Fruit fly (Drosophila melanogaster) whole organism, wandering third instar larva: ENCODE measurements around the gene Rsod.

ENCODE experiments used
- CG32264 ChIP-seq: fragments of 200-800 bp; sonication (Bioruptor generic); optimal IDR thresholded peaks from 2 replicates; lab custom pipeline; 2016; ENCODE audit warnings: missing biosample characterization, missing genetic modification characterization
- CrebA ChIP-seq: fragments of 200-800 bp; sonication (Bioruptor generic); optimal IDR thresholded peaks from 2 replicates; lab custom pipeline; 2016; ENCODE audit warnings: missing biosample characterization, mild to moderate bottlenecking, missing genetic modification characterization, borderline replicate concordance
- Dfd ChIP-seq: fragments of >200 bp; optimal IDR thresholded peaks from 2 replicates; lab custom pipeline; 2017; ENCODE audit warnings: missing biosample characterization, missing genetic modification characterization
- Dif ChIP-seq: fragments of 200-275, 200-300 bp; sonication (Bioruptor generic); optimal IDR thresholded peaks from 2 replicates; lab custom pipeline; 2018; ENCODE audit warnings: missing biosample characterization, missing genetic modification characterization; ENCODE audit not compliant: partially characterized antibody
- HLH106 ChIP-seq: fragments of 200-800 bp; optimal IDR thresholded peaks from 3 replicates; lab custom pipeline; 2019; ENCODE audit warnings: missing biosample characterization, mild to moderate bottlenecking, missing genetic modification characterization, moderate library complexity
- Hnf4 ChIP-seq: fragments of 200-800 bp; sonication (Bioruptor generic); optimal IDR thresholded peaks from 2 replicates; lab custom pipeline; 2016; ENCODE audit warnings: missing biosample characterization, mild to moderate bottlenecking, missing genetic modification characterization
- Hr83 ChIP-seq: fragments of 200-300 bp; sonication (Bioruptor generic); optimal IDR thresholded peaks from 2 replicates; lab custom pipeline; 2016; ENCODE audit warnings: missing biosample characterization, mild to moderate bottlenecking, missing genetic modification characterization, moderate library complexity; ENCODE audit not compliant: poor library complexity, severe bottlenecking
- Mio ChIP-seq: sonication (Bioruptor generic); optimal IDR thresholded peaks from 2 replicates; lab custom pipeline; 2016; ENCODE audit warnings: missing biosample characterization, missing genetic modification characterization
- Myc ChIP-seq: fragments of >200 bp; optimal IDR thresholded peaks from 2 replicates; lab custom pipeline; 2017
- N ChIP-seq: fragments of >200 bp; optimal IDR thresholded peaks from 2 replicates; lab custom pipeline; 2018; ENCODE audit warnings: missing biosample characterization, missing external identifiers, missing genetic modification characterization
- OdsH ChIP-seq: fragments of 200-800 bp; sonication (Bioruptor generic); optimal IDR thresholded peaks from 2 replicates; lab custom pipeline; 2016; ENCODE audit warnings: missing biosample characterization, mild to moderate bottlenecking, missing genetic modification characterization
- Rel ChIP-seq, 2 experiments: fragments of 200-800 bp; sonication (Bioruptor generic) in 1 of 2; optimal IDR thresholded peaks; 2 replicates in 1 of 2; 3 replicates in 1 of 2; lab custom pipeline; 2016 to 2019; ENCODE audit warnings: mild to moderate bottlenecking in 2 of 2, missing biosample characterization in 2 of 2, missing genetic modification characterization in 2 of 2, moderate library complexity in 1 of 2
- Sp1 ChIP-seq: fragments of 200-800 bp; sonication (Bioruptor generic); optimal IDR thresholded peaks from 3 replicates; lab custom pipeline; 2019; ENCODE audit warnings: missing biosample characterization, mild to moderate bottlenecking, missing genetic modification characterization, moderate library complexity
- Vsx2 ChIP-seq: fragments of 200-300, 225-300 bp; sonication (Bioruptor generic); optimal IDR thresholded peaks from 2 replicates; lab custom pipeline; 2018; ENCODE audit warnings: missing biosample characterization, missing genetic modification characterization; ENCODE audit not compliant: partially characterized antibody
- br ChIP-seq: fragments of 200-800 bp; sonication (Bioruptor generic); optimal IDR thresholded peaks from 2 replicates; lab custom pipeline; 2016; ENCODE audit warnings: missing biosample characterization, missing genetic modification characterization
- brk ChIP-seq: fragments of 200-800 bp; sonication (Bioruptor generic); optimal IDR thresholded peaks from 2 replicates; lab custom pipeline; 2016; ENCODE audit warnings: missing biosample characterization, mild to moderate bottlenecking, missing genetic modification characterization
- dl ChIP-seq, 2 experiments: fragments of 175-275, 200-275 bp in 1 of 2; fragments of 200-275 bp in 1 of 2; sonication (Bioruptor generic); optimal IDR thresholded peaks; lab custom pipeline; 2018; ENCODE audit warnings: mild to moderate bottlenecking in 2 of 2, missing biosample characterization in 2 of 2, missing genetic modification characterization in 2 of 2, moderate library complexity in 2 of 2; ENCODE audit not compliant: partially characterized antibody in 2 of 2, insufficient read depth in 1 of 2
- dmrt93B ChIP-seq: fragments of 200-800 bp; sonication (Bioruptor generic); optimal IDR thresholded peaks from 2 replicates; lab custom pipeline; 2018; ENCODE audit warnings: missing biosample characterization, mild to moderate bottlenecking, missing genetic modification characterization
- dsf ChIP-seq: sonication (Bioruptor generic); optimal IDR thresholded peaks from 2 replicates; lab custom pipeline; 2016; ENCODE audit warnings: missing biosample characterization, missing genetic modification characterization, borderline replicate concordance
- ey ChIP-seq: fragments of 200-800 bp; sonication (Bioruptor generic); optimal IDR thresholded peaks from 2 replicates; lab custom pipeline; 2016; ENCODE audit warnings: missing biosample characterization, missing genetic modification characterization
- foxo ChIP-seq, 2 experiments: fragments of 200-800 bp; sonication (Bioruptor generic); optimal IDR thresholded peaks; 2 replicates in 1 of 2; 3 replicates in 1 of 2; lab custom pipeline; 2016 to 2017; ENCODE audit warnings: missing biosample characterization in 2 of 2, missing genetic modification characterization in 2 of 2
- fru ChIP-seq: fragments of 200-800 bp; sonication (Bioruptor generic); optimal IDR thresholded peaks from 3 replicates; lab custom pipeline; 2016; ENCODE audit warnings: missing biosample characterization, mild to moderate bottlenecking, missing genetic modification characterization
- h ChIP-seq: fragments of 200-800 bp; sonication (Bioruptor generic); optimal IDR thresholded peaks from 3 replicates; lab custom pipeline; 2016; ENCODE audit warnings: missing biosample characterization, mild to moderate bottlenecking, missing genetic modification characterization
- jim ChIP-seq: fragments of 175-275, 200-325 bp; sonication (Bioruptor generic); optimal IDR thresholded peaks from 2 replicates; lab custom pipeline; 2016; ENCODE audit warnings: missing biosample characterization, mild to moderate bottlenecking, missing genetic modification characterization
- lola ChIP-seq: fragments of >200 bp; optimal IDR thresholded peaks from 2 replicates; lab custom pipeline; 2017; ENCODE audit warnings: missing biosample characterization, missing genetic modification characterization
- pan ChIP-seq: fragments of >200 bp; optimal IDR thresholded peaks from 2 replicates; lab custom pipeline; 2017
- psq ChIP-seq: fragments of 200-800 bp; sonication (Bioruptor generic); optimal IDR thresholded peaks from 3 replicates; lab custom pipeline; 2017; ENCODE audit warnings: missing biosample characterization, mild to moderate bottlenecking, missing genetic modification characterization, moderate library complexity
- rgr ChIP-seq: fragments of 200-800 bp; sonication (Bioruptor generic); optimal IDR thresholded peaks from 3 replicates; lab custom pipeline; 2016; ENCODE audit warnings: missing biosample characterization, mild to moderate bottlenecking, missing genetic modification characterization
- sage ChIP-seq: fragments of 200-800 bp; sonication (Bioruptor generic); optimal IDR thresholded peaks from 2 replicates; lab custom pipeline; 2016; ENCODE audit warnings: missing biosample characterization, mild to moderate bottlenecking, missing genetic modification characterization
- sv ChIP-seq: fragments of 200-800 bp; sonication (Bioruptor generic); optimal IDR thresholded peaks from 3 replicates; lab custom pipeline; 2016; ENCODE audit warnings: missing biosample characterization, missing genetic modification characterization
- woc ChIP-seq: sonication (Bioruptor generic); optimal IDR thresholded peaks from 2 replicates; lab custom pipeline; 2016; ENCODE audit warnings: missing biosample characterization, mild to moderate bottlenecking, missing genetic modification characterization

The Rsod gene

DNA sequence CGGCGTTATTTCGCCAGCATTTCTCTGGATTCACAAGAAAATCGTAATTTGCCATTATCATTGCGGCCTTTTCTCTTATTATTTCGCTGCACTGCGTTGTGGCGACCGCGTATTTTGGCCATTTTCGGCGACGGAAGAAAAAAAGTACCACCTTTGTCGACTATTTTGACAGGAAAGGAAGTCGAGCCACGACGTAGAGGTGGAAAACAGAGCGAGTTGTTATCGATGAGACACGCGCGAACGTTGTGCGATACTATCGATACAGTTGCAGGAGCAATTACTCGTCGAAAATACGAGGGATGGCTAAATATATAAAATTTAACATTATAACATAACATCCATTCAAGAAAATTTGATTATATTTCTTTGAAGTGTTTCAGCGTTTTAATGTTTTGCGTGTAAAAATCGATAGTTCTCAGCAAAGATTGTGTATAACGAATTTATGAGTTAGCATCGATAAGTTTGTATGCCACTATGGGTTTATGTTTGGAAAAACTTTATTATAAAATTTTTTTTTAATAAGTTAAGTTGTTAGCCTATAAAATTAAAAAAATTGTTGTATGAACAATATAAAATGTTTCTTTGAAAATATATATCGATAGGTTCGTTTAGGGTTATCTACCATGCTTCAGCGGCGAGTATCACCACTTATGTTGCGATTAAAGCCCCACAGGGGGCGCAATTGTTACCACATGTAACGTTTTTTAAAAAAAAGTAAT is 37.9 kb upstream of the Rsod start, which contains the start of gene RpS7 (continued):
- TF ChIP-seq dl (GFP tag; optimal IDR thresholded peaks at IDR 0.05; lab: Kevin White, UChicago; ENCODE audit: insufficient read depth in 1 of 2, partially characterized antibody in 2 of 2) = no peak
- no peak for TF ChIP-seq brk (GFP tag; lab: Kevin White, UChicago)
- TF ChIP-seq foxo (GFP tag; optimal IDR thresholded peaks at IDR 0.05; lab: Kevin White, UChicago) = peak in 1 of 2 experiments; percentile 44
- TF ChIP-seq Myc = peak; percentile 53
- TF ChIP-seq sage (GFP tag; lab: Kevin White, UChicago) = no peak
- no peak for TF ChIP-seq Mio (GFP tag; lab: Kevin White, UChicago)

DNA sequence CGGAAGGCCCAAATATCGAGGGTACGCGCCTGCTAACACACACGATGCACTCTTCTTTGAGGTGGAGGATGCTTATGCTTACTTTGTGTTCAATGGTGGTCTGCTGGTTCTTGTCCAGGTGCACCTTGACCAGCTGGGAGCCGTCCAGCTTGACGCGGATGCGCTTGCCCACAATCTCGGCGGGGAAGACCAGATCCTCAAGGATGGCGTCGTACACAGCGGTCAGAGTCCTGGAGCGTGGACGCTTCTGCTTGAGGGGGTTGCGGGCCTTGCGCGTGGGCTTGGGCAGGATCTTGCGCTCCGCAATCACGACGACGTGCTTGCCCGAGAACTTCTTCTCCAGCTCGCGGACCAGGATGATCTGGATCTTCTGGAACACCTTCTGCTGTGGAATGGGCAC is 37.0 kb upstream of the Rsod start:
- TF ChIP-seq CG32264 (GFP tag; lab: Kevin White, UChicago) (no peak), psq (no peak), rgr (GFP tag; lab: Kevin White, UChicago) (no peak), jim (no peak), dmrt93B (GFP tag; lab: Kevin White, UChicago) (no peak), sv (GFP tag; lab: Kevin White, UChicago) (no peak), fru (no peak), Rel (GFP tag; optimal IDR thresholded peaks at IDR 0.05; lab: Kevin White, UChicago) (no peak), Rel (tag; optimal IDR thresholded peaks at IDR 0.05; lab: Kevin White, UChicago) (no peak), sage (GFP tag; lab: Kevin White, UChicago) (no peak), Hnf4 (no peak), Dif (GFP tag; lab: Kevin White, UChicago) (no peak), lola (GFP tag; lab: Kevin White, UChicago) (no peak), CrebA (GFP tag; lab: Kevin White, UChicago) (no peak)

DNA sequence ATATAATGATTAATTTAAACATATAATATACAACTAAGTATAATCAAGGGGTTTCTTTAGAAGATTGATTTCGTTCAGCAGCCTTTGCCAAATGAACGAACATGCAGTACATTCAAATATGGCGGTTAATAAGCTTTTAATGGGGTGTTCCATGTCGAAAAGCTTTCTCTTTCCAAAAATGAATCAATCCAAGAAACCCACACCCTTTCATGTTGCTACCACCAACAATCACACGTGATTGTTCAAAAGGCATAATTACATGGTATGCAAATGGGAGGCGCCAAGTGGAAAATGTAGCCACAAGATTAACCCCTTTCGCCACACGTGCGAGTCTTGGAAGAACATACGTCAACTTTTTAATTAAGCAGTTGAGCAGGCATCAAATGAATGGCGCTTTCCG is 34.9 kb upstream of the Rsod start:
- TF ChIP-seq CrebA (GFP tag; lab: Kevin White, UChicago) (no peak), sage (GFP tag; lab: Kevin White, UChicago) (peak; percentile 3)

DNA sequence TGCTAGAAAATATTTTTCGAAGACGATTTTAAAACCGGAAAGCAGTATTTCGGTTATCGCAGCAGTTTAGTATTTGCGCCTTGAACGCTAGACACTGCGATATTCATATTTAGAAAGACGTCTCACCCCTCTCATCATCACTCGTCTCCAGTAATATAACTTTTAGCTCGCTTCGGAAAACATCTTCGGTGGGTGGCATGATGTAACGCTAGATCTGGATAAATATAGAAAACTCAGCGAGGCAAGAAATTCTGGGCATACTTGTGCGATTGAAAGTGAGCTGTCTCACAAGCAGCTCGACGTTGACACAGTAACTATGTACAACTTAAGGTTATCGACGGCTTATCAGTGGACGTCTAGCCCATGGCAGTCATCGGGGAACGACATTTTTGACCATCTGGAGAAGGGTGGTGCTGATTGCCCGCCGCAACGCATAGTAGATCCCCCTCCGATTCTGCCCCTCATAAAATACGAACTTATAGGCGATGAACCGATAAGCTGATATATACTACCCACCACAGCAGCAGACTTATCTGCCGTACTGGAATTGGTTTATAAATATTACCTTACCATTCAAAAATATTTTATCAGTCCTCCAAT is 33.1 kb upstream of the Rsod start:
- no peak for TF ChIP-seq Hr83 (GFP tag; lab: Kevin White, UChicago)
- no peak for TF ChIP-seq Rel (GFP tag; optimal IDR thresholded peaks at IDR 0.05; lab: Kevin White, UChicago)
- TF ChIP-seq Rel (tag; optimal IDR thresholded peaks at IDR 0.05; lab: Kevin White, UChicago) = peak; percentile 51

DNA sequence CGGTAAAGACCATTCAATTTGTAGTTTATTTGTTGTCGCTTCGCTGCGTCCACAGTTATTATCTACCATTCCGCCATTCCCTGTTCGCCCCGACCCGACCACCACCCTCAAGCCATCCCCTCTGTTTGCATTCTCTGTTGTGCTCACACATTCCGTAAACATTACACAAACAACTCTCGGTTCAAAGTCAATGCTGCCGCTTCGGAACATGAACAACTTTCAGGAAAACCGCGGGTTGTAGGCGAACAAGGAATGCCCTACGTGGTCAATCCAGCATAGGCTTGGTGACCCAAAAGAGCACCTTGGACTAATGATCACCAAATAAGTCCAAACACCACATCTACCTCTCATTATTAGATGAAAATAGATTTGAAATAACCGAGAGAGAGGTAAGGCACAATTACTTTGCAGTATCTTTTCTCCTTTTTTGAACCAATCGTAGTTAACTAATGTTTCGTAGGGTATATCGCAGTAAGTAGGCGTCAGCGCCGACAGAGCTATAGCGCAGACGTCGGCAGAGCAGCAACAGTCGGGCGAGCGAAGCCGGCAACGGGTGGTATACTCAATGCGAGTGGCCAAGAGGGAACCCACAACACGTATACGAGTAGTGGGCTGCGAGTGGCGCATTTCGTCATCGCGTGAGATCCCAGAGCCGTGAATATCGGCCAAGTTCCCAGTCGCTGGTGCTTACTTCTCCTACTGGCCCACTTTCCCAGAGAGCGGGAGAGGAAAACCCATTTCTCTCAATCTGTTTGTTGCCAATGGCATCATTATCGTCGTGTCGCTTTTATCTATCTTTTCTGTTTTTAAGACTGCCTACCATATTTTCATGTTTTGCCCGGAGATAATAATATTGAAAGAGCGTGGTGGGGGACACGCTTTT is 32.3 kb upstream of the Rsod start:
- TF ChIP-seq OdsH (peak; percentile 43), Sp1 (GFP tag; lab: Kevin White, UChicago) (peak; percentile 23), Rel (GFP tag; optimal IDR thresholded peaks at IDR 0.05; lab: Kevin White, UChicago) (no peak), Rel (tag; optimal IDR thresholded peaks at IDR 0.05; lab: Kevin White, UChicago) (no peak), CrebA (GFP tag; lab: Kevin White, UChicago) (no peak), pan (lab: Kevin White, UChicago) (no peak), h (GFP tag; lab: Kevin White, UChicago) (peak; percentile 75), Myc (no peak), rgr (GFP tag; lab: Kevin White, UChicago) (peak; percentile 36), HLH106 (tag; lab: Kevin White, UChicago) (peak; percentile 56), sv (GFP tag; lab: Kevin White, UChicago) (peak; percentile 86), Dfd (no peak), Mio (GFP tag; lab: Kevin White, UChicago) (no peak), foxo (GFP tag; optimal IDR thresholded peaks at IDR 0.05; lab: Kevin White, UChicago) (peak; percentile 5 to 74), woc (GFP tag; lab: Kevin White, UChicago) (peak; percentile 34), ey (GFP tag; lab: Kevin White, UChicago) (peak; percentile 55), sage (GFP tag; lab: Kevin White, UChicago) (no peak), lola (GFP tag; lab: Kevin White, UChicago) (no peak), dsf (no peak), Vsx2 (GFP tag; lab: Kevin White, UChicago) (no peak), dmrt93B (GFP tag; lab: Kevin White, UChicago) (peak; percentile 40), br (GFP tag; lab: Kevin White, UChicago) (peak; percentile 61), fru (peak; percentile 90), N (GFP tag; lab: Kevin White, UChicago) (no peak), psq (peak; percentile 43), CG32264 (GFP tag; lab: Kevin White, UChicago) (peak; percentile 23)
